Worm (Caenorhabditis elegans): Measurements from ENCODE around the gene cutl-22.

The cutl-22 gene

ce11 chrV:1134302-1134701 lies 7.2 kb upstream of the cutl-22 start, which contains the start of gene cpr-8:
TSS of gene cpr-8 (plus strand) at chrV:1134602.
- TF ChIP-seq K02D7.2 (tag; optimal IDR thresholded peaks at IDR 0.05) (no peak), ceh-19 (GFP tag; optimal IDR thresholded peaks at IDR 0.05) (no peak), hlh-13 (GFP tag; optimal IDR thresholded peaks at IDR 0.05) (no peak), tbx-2 (tag; optimal IDR thresholded peaks at IDR 0.05) (no peak), K09A11.1 (tag; optimal IDR thresholded peaks at IDR 0.05; ENCODE audit: insufficient read depth) (no peak), ceh-9 (tag; optimal IDR thresholded peaks at IDR 0.05) (no peak), pax-1 (tag; optimal IDR thresholded peaks at IDR 0.05) (no peak), syd-9 (tag; optimal IDR thresholded peaks at IDR 0.05) (no peak), pat-9 (tag; optimal IDR thresholded peaks at IDR 0.05) (no peak), ceh-2 (tag; optimal IDR thresholded peaks at IDR 0.05) (no peak), sox-4 (tag; optimal IDR thresholded peaks at IDR 0.05) (no peak), rnt-1 (tag; optimal IDR thresholded peaks at IDR 0.05) (no peak)

DNA sequence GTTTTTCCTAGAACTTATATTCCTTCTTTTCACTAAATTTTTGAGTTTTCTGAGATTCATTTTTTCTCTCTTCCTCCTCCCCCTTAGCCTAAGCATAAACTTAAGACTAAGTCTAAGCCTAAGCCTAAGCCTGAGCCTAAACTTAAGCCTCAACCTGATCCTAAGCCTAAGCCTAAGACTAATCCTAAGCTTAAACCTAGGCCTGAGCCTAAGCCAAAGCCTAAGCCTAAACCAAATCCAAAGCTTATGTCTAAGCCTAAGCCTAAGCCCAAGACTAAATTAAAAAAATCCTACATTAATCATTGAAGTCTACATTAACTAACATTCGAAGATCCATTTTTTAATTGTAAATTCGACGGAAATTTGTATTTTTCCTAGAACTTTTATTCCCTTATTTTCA lies 727 bp upstream of the cutl-22 start:
- TF ChIP-seq pax-1 (tag; optimal IDR thresholded peaks at IDR 0.05): no peak
- peak; percentile 76 for TF ChIP-seq dve-1 (tag; optimal IDR thresholded peaks at IDR 0.05)

ce11 chrV:1142251-1142650 lies 718 bp downstream of the cutl-22 start:
- TF ChIP-seq Y22D7AL.16 (tag; optimal IDR thresholded peaks at IDR 0.05): no peak
- TF ChIP-seq dve-1 (tag; optimal IDR thresholded peaks at IDR 0.05): peak; percentile 94

DNA sequence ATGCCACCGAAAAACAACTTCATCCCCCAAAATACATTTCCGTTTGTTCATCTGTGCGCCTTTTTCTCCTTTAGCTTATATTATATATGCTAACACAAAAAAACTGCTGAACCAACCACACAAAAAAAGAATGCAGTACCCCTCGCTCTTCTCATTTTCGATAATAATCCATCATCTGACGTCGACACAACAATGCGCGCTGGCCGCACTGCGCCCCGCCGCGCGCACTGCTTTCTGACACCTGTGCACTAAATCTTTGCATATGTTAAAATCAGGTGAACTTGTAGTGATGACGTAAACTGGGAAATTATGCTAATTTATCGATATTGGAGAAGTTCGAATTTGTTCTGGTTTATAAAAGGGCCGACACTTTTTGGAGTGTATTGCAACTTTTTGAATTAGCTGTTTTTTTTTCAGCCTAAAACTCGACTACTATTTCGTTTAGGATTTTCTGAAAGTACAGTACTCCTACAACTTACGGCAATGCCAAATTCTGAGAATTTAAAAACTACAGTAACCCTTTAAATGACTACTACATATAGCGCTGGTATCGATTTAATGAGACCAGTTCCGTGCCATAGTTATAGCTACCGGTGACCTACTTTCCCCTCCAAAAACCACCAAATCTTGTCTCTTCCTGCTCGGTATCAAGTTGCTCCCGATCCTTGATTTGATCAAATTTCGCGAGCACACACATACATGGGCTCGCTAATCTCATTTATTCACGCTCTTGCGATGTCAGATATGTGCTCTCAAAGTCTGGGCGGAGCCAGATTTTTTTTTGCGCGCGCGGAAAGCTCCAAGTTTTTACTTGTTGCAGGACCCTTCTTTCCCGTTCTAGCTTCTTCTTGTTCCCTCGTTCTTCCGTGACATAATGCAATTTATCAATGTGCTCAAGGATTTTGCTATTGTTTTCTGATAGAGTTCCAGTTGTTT lies 8.5 kb downstream of the cutl-22 start:
- TF ChIP-seq unc-42 (tag; optimal IDR thresholded peaks at IDR 0.05): peak; percentile 98
- TF ChIP-seq lim-6 (tag; optimal IDR thresholded peaks at IDR 0.05): no peak
- TF ChIP-seq fkh-6 (tag; optimal IDR thresholded peaks at IDR 0.05): no peak
- no peak for TF ChIP-seq pros-1 (tag; optimal IDR thresholded peaks at IDR 0.05)
- TF ChIP-seq ahr-1 (tag; optimal IDR thresholded peaks at IDR 0.05): no peak
- no peak for TF ChIP-seq unc-55 (GFP tag; optimal IDR thresholded peaks at IDR 0.05)
- peak; percentile 45 for TF ChIP-seq fkh-10 (GFP tag; optimal IDR thresholded peaks at IDR 0.05)
- no peak for TF ChIP-seq ceh-45 (GFP tag; IDR thresholded peaks at IDR 0.05)
- TF ChIP-seq K09A11.1 (tag; optimal IDR thresholded peaks at IDR 0.05; ENCODE audit: insufficient read depth): no peak
- no peak for TF ChIP-seq ttx-3 (tag; optimal IDR thresholded peaks at IDR 0.05)
- TF ChIP-seq C08G9.2 (tag; optimal IDR thresholded peaks at IDR 0.05): no peak

- TF ChIP-seq lim-6 (tag; optimal IDR thresholded peaks at IDR 0.05) (peak; percentile 82), elt-2 (tag; optimal IDR thresholded peaks at IDR 0.05) (peak; percentile 77), ahr-1 (tag; optimal IDR thresholded peaks at IDR 0.05) (no peak), Y22D7AL.16 (tag; optimal IDR thresholded peaks at IDR 0.05) (peak; percentile 12), pros-1 (tag; optimal IDR thresholded peaks at IDR 0.05) (peak; percentile 94), ceh-2 (tag; optimal IDR thresholded peaks at IDR 0.05) (peak; percentile 79), dve-1 (tag; optimal IDR thresholded peaks at IDR 0.05) (peak; percentile 92), tbx-2 (tag; optimal IDR thresholded peaks at IDR 0.05) (peak; percentile 99), ama-1 (optimal IDR thresholded peaks at IDR 0.05) (no peak), F13H6.1 (tag; optimal IDR thresholded peaks at IDR 0.05) (peak; percentile 93), gmeb-2 (tag; optimal IDR thresholded peaks at IDR 0.05) (no peak), dmd-4 (tag; optimal IDR thresholded peaks at IDR 0.05; ENCODE audit: borderline replicate concordance) (peak; percentile 61), zip-5 (tag; optimal IDR thresholded peaks at IDR 0.05) (peak; percentile 17), ceh-24 (tag; optimal IDR thresholded peaks at IDR 0.05) (no peak), C08G9.2 (tag; optimal IDR thresholded peaks at IDR 0.05) (peak; percentile 59), che-1 (tag; optimal IDR thresholded peaks at IDR 0.05) (peak; percentile 63), syd-9 (tag; optimal IDR thresholded peaks at IDR 0.05) (peak; percentile 96), ceh-9 (tag; optimal IDR thresholded peaks at IDR 0.05) (no peak), ceh-6 (GFP tag; optimal IDR thresholded peaks at IDR 0.05) (peak; percentile 64), eyg-1 (tag; optimal IDR thresholded peaks at IDR 0.05) (peak; percentile 86), nfya-1 (tag; optimal IDR thresholded peaks at IDR 0.05) (peak; percentile 97), hlh-13 (GFP tag; optimal IDR thresholded peaks at IDR 0.05) (peak; percentile 25), lin-11 (tag; optimal IDR thresholded peaks at IDR 0.05) (peak; percentile 4), nhr-11 (tag; optimal IDR thresholded peaks at IDR 0.05) (no peak), pat-9 (tag; optimal IDR thresholded peaks at IDR 0.05) (peak; percentile 57), ceh-14 (tag; optimal IDR thresholded peaks at IDR 0.05) (peak; percentile 97), fkh-6 (tag; optimal IDR thresholded peaks at IDR 0.05) (peak; percentile 22), ceh-45 (GFP tag; IDR thresholded peaks at IDR 0.05) (0 out of 2 replicates have a peak, but pooled peaks have one; percentile 34), fkh-10 (GFP tag; optimal IDR thresholded peaks at IDR 0.05) (no peak), elt-4 (tag; optimal IDR thresholded peaks at IDR 0.05) (no peak), hlh-8 (tag; optimal IDR thresholded peaks at IDR 0.05) (peak; percentile 54)
Observed at ce11 chrV:1151324-1151742, 9.8 kb downstream of the cutl-22 start.
